Worm (Caenorhabditis elegans): ENCODE data around the gene deg-1.
A peak's percentile ranks its signal among the peaks of the same experiment; 100 is the strongest.

- TF ChIP-seq nfya-1 (tag; optimal IDR thresholded peaks at IDR 0.05; ENCODE audit: insufficient read depth) (peak; percentile 72), nhr-11 (tag; optimal IDR thresholded peaks at IDR 0.05) (peak; percentile 74), ama-1 (optimal IDR thresholded peaks at IDR 0.05) (no peak), skn-1 (tag; optimal IDR thresholded peaks at IDR 0.05) (no peak), zag-1 (tag; optimal IDR thresholded peaks at IDR 0.05) (no peak), snpc-4 (tag; optimal IDR thresholded peaks at IDR 0.05) (peak; percentile 37), elt-2 (tag; optimal IDR thresholded peaks at IDR 0.05) (no peak), lsy-12 (tag; optimal IDR thresholded peaks at IDR 0.05) (no peak), nhr-25 (tag; optimal IDR thresholded peaks at IDR 0.05) (no peak), pqm-1 (tag; optimal IDR thresholded peaks at IDR 0.05) (no peak)
Observed at ce11 chrX:7791802-7792201, 38.9 kb downstream of the deg-1 start.
